Worm (Caenorhabditis elegans) whole organism, L1 larva: Measurements from ENCODE around the gene txt-18.

Source experiments
- F16B12.6 ChIP-seq: fragments of 150-350 bp; optimal IDR thresholded peaks from 2 replicates; lab custom pipeline; 2014; ENCODE audit warnings: missing biosample characterization, missing genetic modification characterization
- Y116A8C.19 ChIP-seq: sonication (generic microtip); optimal IDR thresholded peaks from 2 replicates; lab custom pipeline; 2016; ENCODE audit warnings: missing compliant biosample characterization, missing genetic modification characterization, borderline replicate concordance
- aly-2 ChIP-seq: fragments of 150-350 bp; optimal IDR thresholded peaks from 2 replicates; lab custom pipeline; 2014; ENCODE audit warnings: missing biosample characterization, missing genetic modification characterization
- ama-1 ChIP-seq: fragments of 150-350 bp; optimal IDR thresholded peaks from 2 replicates; lab custom pipeline; 2014
- blmp-1 ChIP-seq: fragments of 150-350 bp; optimal IDR thresholded peaks from 2 replicates; lab custom pipeline; 2014; ENCODE audit warnings: missing biosample characterization, missing genetic modification characterization
- ceh-63 ChIP-seq: fragments of 200-800 bp; sonication (Bioruptor generic); optimal IDR thresholded peaks from 2 replicates; lab custom pipeline; 2018; ENCODE audit warnings: mild to moderate bottlenecking, missing genetic modification characterization, missing compliant biosample characterization
- ceh-8 ChIP-seq: fragments of 200-800 bp; sonication (Bioruptor generic); optimal IDR thresholded peaks from 2 replicates; lab custom pipeline; 2018; ENCODE audit warnings: mild to moderate bottlenecking, missing genetic modification characterization, moderate library complexity, missing compliant biosample characterization
- ceh-88 ChIP-seq: fragments of 200-800 bp; sonication (Bioruptor generic); IDR thresholded peaks from 2 replicates; pipeline ENCODE4 v1.3.6; 2022; ENCODE audit warnings: missing genetic modification characterization, missing compliant biosample characterization
- dpl-1 ChIP-seq, 3 experiments: fragments of 150-350 bp in 2 of 3; sonication (generic microtip) in 1 of 3; optimal IDR thresholded peaks; 2 replicates each; lab custom pipeline; 2014 to 2017; ENCODE audit warnings: missing biosample characterization in 3 of 3, missing genetic modification characterization in 3 of 3, missing genetic modification reagents in 3 of 3
- efl-1 ChIP-seq, 4 experiments: fragments of 150-350 bp; optimal IDR thresholded peaks in 3 of 4; peaks in 1 of 4; 1 replicate in 1 of 4; 2 replicates in 3 of 4; lab custom pipeline; 2014; ENCODE audit warnings: missing biosample characterization in 2 of 4, missing genetic modification characterization in 2 of 4, missing genetic modification reagents in 2 of 4
- egl-27 ChIP-seq, 2 experiments: fragments of 150-350 bp in 1 of 2; sonication (generic microtip); optimal IDR thresholded peaks; 3 replicates each; lab custom pipeline; 2017 to 2018; ENCODE audit warnings: missing biosample characterization in 2 of 2, missing genetic modification characterization in 2 of 2, missing genetic modification reagents in 2 of 2
- elt-2 ChIP-seq: sonication (generic microtip); optimal IDR thresholded peaks from 2 replicates; lab custom pipeline; 2016; ENCODE audit warnings: missing genetic modification characterization, mild to moderate bottlenecking, inconsistent platforms, missing compliant biosample characterization, missing genetic modification reagents
- elt-3 ChIP-seq, 6 experiments: fragments of 150-350 bp in 1 of 6; sonication (generic microtip); optimal IDR thresholded peaks; 2 replicates each; lab custom pipeline; 2017 to 2018; ENCODE audit warnings: missing biosample characterization in 6 of 6, missing genetic modification characterization in 6 of 6, inconsistent platforms in 1 of 6
- ets-5 ChIP-seq: fragments of 200-800 bp; sonication (Bioruptor generic); IDR thresholded peaks from 2 replicates; pipeline ENCODE4 v1.3.6; 2022; ENCODE audit warnings: missing genetic modification characterization, missing compliant biosample characterization
- fos-1 ChIP-seq: fragments of 150-350 bp; optimal IDR thresholded peaks from 2 replicates; lab custom pipeline; 2014; ENCODE audit warnings: missing biosample characterization, missing genetic modification characterization
- grh-1 ChIP-seq: fragments of 200-800 bp; sonication (Bioruptor generic); IDR thresholded peaks from 2 replicates; pipeline ENCODE4 v1.3.6; 2022; ENCODE audit warnings: missing genetic modification reagents, missing genetic modification characterization, missing compliant biosample characterization
- hpl-2 ChIP-seq: fragments of 150-350 bp; optimal IDR thresholded peaks from 2 replicates; lab custom pipeline; 2014; ENCODE audit warnings: missing biosample characterization, missing genetic modification reagents, missing genetic modification characterization
- irx-1 ChIP-seq: sonication (generic microtip); optimal IDR thresholded peaks from 2 replicates; lab custom pipeline; 2016; ENCODE audit warnings: missing genetic modification characterization, missing compliant biosample characterization
- jun-1 ChIP-seq: fragments of 150-350 bp; optimal IDR thresholded peaks from 2 replicates; lab custom pipeline; 2014; ENCODE audit warnings: missing biosample characterization, missing genetic modification reagents, missing genetic modification characterization
- lin-13 ChIP-seq: fragments of 150-350 bp; optimal IDR thresholded peaks from 2 replicates; lab custom pipeline; 2014; ENCODE audit warnings: missing biosample characterization, missing genetic modification reagents, missing genetic modification characterization
- lin-14 ChIP-seq: fragments of 200-800 bp; sonication (Bioruptor generic); optimal IDR thresholded peaks from 2 replicates; lab custom pipeline; 2018; ENCODE audit warnings: mild to moderate bottlenecking, missing genetic modification characterization, moderate library complexity, missing compliant biosample characterization
- lin-15B ChIP-seq: fragments of 150-350 bp; sonication (generic microtip); optimal IDR thresholded peaks from 3 replicates; lab custom pipeline; 2014; ENCODE audit warnings: missing biosample characterization, missing genetic modification characterization
- lin-35 ChIP-seq, 2 experiments: fragments of 150-350 bp; optimal IDR thresholded peaks; 2 replicates each; lab custom pipeline; 2014; ENCODE audit warnings: missing biosample characterization in 2 of 2, missing genetic modification characterization in 2 of 2, missing genetic modification reagents in 2 of 2
- lin-39 ChIP-seq: fragments of 150-350 bp; optimal IDR thresholded peaks from 2 replicates; lab custom pipeline; 2014; ENCODE audit warnings: missing biosample characterization, missing genetic modification reagents, missing genetic modification characterization
- lsy-2 ChIP-seq, 2 experiments: fragments of 150-350 bp; optimal IDR thresholded peaks; 2 replicates each; lab custom pipeline; 2014; ENCODE audit warnings: missing biosample characterization in 2 of 2, missing genetic modification characterization in 2 of 2
- nhr-20 ChIP-seq: sonication (generic microtip); optimal IDR thresholded peaks from 2 replicates; lab custom pipeline; 2016; ENCODE audit warnings: mild to moderate bottlenecking, missing genetic modification characterization, missing compliant biosample characterization
- nhr-28 ChIP-seq: fragments of 150-350 bp; optimal IDR thresholded peaks from 2 replicates; lab custom pipeline; 2014; ENCODE audit warnings: missing biosample characterization, missing genetic modification characterization
- nhr-71 ChIP-seq: sonication (generic microtip); optimal IDR thresholded peaks from 2 replicates; lab custom pipeline; 2016; ENCODE audit warnings: mild to moderate bottlenecking, missing genetic modification characterization, moderate library complexity, missing compliant biosample characterization
- nhr-77 ChIP-seq: fragments of 150-350 bp; optimal IDR thresholded peaks from 2 replicates; lab custom pipeline; 2014; ENCODE audit warnings: missing biosample characterization, missing genetic modification characterization
- nhr-90 ChIP-seq: sonication (generic microtip); optimal IDR thresholded peaks from 2 replicates; lab custom pipeline; 2016; ENCODE audit warnings: mild to moderate bottlenecking, missing genetic modification characterization, missing compliant biosample characterization; ENCODE audit not compliant: poor library complexity
- pag-3 ChIP-seq: sonication (generic microtip); optimal IDR thresholded peaks from 2 replicates; lab custom pipeline; 2017; ENCODE audit warnings: missing genetic modification characterization, mild to moderate bottlenecking, missing compliant biosample characterization, antibody characterized with exemption, borderline replicate concordance; ENCODE audit not compliant: insufficient read depth
- pax-3 ChIP-seq: fragments of 200-800 bp; sonication (Bioruptor generic); optimal IDR thresholded peaks from 2 replicates; lab custom pipeline; 2018; ENCODE audit warnings: mild to moderate bottlenecking, missing genetic modification characterization, moderate library complexity, missing compliant biosample characterization
- pqm-1 ChIP-seq: sonication (generic microtip); optimal IDR thresholded peaks from 3 replicates; lab custom pipeline; 2017; ENCODE audit warnings: missing biosample characterization, missing genetic modification characterization
- rnt-1 ChIP-seq: sonication (generic microtip); optimal IDR thresholded peaks from 2 replicates; lab custom pipeline; 2016; ENCODE audit warnings: mild to moderate bottlenecking, missing genetic modification characterization, moderate library complexity, missing compliant biosample characterization
- snu-23 ChIP-seq: sonication (generic microtip); optimal IDR thresholded peaks from 2 replicates; lab custom pipeline; 2016; ENCODE audit warnings: missing genetic modification characterization, missing compliant biosample characterization
- sptf-1 ChIP-seq: fragments of 150-350 bp; optimal IDR thresholded peaks from 2 replicates; lab custom pipeline; 2014; ENCODE audit warnings: missing biosample characterization, missing genetic modification characterization
- sup-37 ChIP-seq: fragments of 200-800 bp; sonication (Bioruptor generic); optimal IDR thresholded peaks from 2 replicates; lab custom pipeline; 2018; ENCODE audit warnings: mild to moderate bottlenecking, missing genetic modification characterization, missing compliant biosample characterization
- tbx-2 ChIP-seq: sonication (generic microtip); optimal IDR thresholded peaks from 2 replicates; lab custom pipeline; 2016; ENCODE audit warnings: missing genetic modification characterization, missing compliant biosample characterization
- tlp-1 ChIP-seq: fragments of 150-350 bp; optimal IDR thresholded peaks from 2 replicates; lab custom pipeline; 2014; ENCODE audit warnings: missing biosample characterization, missing genetic modification characterization
- unc-130 ChIP-seq: fragments of 150-350 bp; optimal IDR thresholded peaks from 2 replicates; lab custom pipeline; 2017; ENCODE audit warnings: missing biosample characterization, missing genetic modification characterization, inconsistent platforms
- unc-86 ChIP-seq: sonication (generic microtip); optimal IDR thresholded peaks from 2 replicates; lab custom pipeline; 2016; ENCODE audit warnings: missing genetic modification characterization, missing compliant biosample characterization
- unc-98 ChIP-seq: fragments of 200-800 bp; sonication (Bioruptor generic); IDR thresholded peaks from 2 replicates; pipeline ENCODE4 v1.3.6; 2022; ENCODE audit warnings: missing genetic modification characterization, missing compliant biosample characterization
- zip-4 ChIP-seq: fragments of 200-800 bp; sonication (Bioruptor generic); optimal IDR thresholded peaks from 2 replicates; lab custom pipeline; 2018; ENCODE audit warnings: mild to moderate bottlenecking, missing genetic modification characterization, moderate library complexity, missing compliant biosample characterization
- ztf-11 ChIP-seq, 2 experiments: sonication (generic microtip); optimal IDR thresholded peaks; 2 replicates each; lab custom pipeline; 2016 to 2017; ENCODE audit warnings: missing genetic modification characterization in 2 of 2, missing biosample characterization in 1 of 2, missing compliant biosample characterization in 1 of 2

txt-18 gene

DNA sequence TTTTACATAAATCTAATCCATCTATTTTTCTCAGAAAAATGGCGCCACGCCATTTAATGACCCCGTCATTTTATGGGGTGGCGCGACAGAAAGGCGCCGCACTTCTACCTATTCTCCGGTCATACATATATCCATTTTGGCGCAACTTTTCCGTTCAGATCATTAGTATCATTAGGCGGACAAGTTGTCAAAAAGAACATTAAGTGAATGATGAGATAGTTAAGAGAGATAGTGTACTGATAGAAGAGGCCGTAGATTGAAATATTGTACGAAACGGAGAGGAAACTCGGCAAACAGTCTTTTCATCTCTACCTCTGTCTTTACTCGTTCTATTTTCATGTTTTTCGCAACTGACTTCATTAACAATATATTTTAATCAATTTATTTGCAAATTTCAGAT is 19.8 kb upstream of the txt-18 start, which contains the start of gene sma-6:
Gene sma-6, plus strand, starts transcription at position 399 of the 400 bp plus-strand sequence.
- TF ChIP-seq nhr-28 (tag; lab: Kevin White, UChicago) (no peak), unc-130 (tag; lab: Kevin White, UChicago) (no peak), lin-35 (GFP tag; optimal IDR thresholded peaks at IDR 0.05; lab: Kevin White, UChicago) (peak in 1 of 2 experiments; percentile 37), dpl-1 (GFP tag; optimal IDR thresholded peaks at IDR 0.05; lab: Kevin White, UChicago) (peak in 1 of 3 experiments; percentile 7), ama-1 (lab: Kevin White, UChicago) (no peak), elt-3 (tag; optimal IDR thresholded peaks at IDR 0.05; lab: Kevin White, UChicago) (peak in 1 of 6 experiments; percentile 63), fos-1 (tag; lab: Kevin White, UChicago) (no peak), snu-23 (peak; percentile 10), blmp-1 (tag; lab: Kevin White, UChicago) (peak; percentile 68), lsy-2 (tag; optimal IDR thresholded peaks at IDR 0.05; lab: Kevin White, UChicago) (peak in 1 of 2 experiments; percentile 23), unc-86 (tag; lab: Kevin White, UChicago) (no peak), efl-1 (optimal IDR thresholded peaks at IDR 0.05; lab: Kevin White, UChicago) (no peak), efl-1 (GFP tag; optimal IDR thresholded peaks at IDR 0.05 in 1 of 2; lab: Kevin White, UChicago) (peak in 1 of 2 experiments; percentile 94), lin-14 (peak; percentile 46), ztf-11 (tag; optimal IDR thresholded peaks at IDR 0.05; lab: Kevin White, UChicago) (no peak), zip-4 (GFP tag; lab: Kevin White, UChicago) (no peak), pag-3 (tag; lab: Kevin White, UChicago) (no peak)

DNA sequence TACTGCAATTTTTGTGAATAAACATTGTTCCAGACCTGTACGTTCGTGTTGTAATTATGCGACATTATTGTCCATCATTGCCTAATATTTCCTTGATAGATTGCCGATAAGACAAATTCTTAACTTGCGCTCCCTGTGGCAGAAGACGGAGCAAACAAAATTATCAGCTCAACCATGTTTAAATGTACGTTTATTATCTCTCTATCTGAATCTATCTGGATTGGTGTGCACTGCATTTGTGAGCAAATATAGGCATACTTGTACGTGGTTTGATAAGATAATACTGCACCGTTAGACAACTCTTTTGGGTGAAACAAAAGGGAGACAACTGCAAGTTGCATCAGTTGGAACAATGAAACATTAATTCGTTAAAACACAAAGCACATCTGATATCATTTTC is 16.6 kb upstream of the txt-18 start:
- TF ChIP-seq hpl-2 (GFP tag; lab: Kevin White, UChicago): no peak
- no peak for TF ChIP-seq efl-1 (optimal IDR thresholded peaks at IDR 0.05; lab: Kevin White, UChicago)
- peak in 1 of 2 experiments; percentile 60 for TF ChIP-seq efl-1 (GFP tag; optimal IDR thresholded peaks at IDR 0.05 in 1 of 2; lab: Kevin White, UChicago)
- TF ChIP-seq ceh-88: no peak
- no peak for TF ChIP-seq ets-5 (GFP tag; lab: Robert Waterston, UW)
- TF ChIP-seq nhr-71 (tag; lab: Kevin White, UChicago): peak; percentile 19
- peak; percentile 16 for TF ChIP-seq nhr-20 (tag; lab: Kevin White, UChicago)
- TF ChIP-seq Y116A8C.19 (tag; lab: Kevin White, UChicago): no peak
- TF ChIP-seq pqm-1 (tag; lab: Kevin White, UChicago): peak; percentile 39
- no peak for TF ChIP-seq sptf-1 (tag; lab: Kevin White, UChicago)
- TF ChIP-seq nhr-90 (tag; lab: Kevin White, UChicago): peak; percentile 4
- TF ChIP-seq jun-1 (tag; lab: Kevin White, UChicago): peak; percentile 34
- TF ChIP-seq lin-14: peak; percentile 22
- peak; percentile 97 for TF ChIP-seq elt-2 (tag; lab: Kevin White, UChicago)
- peak in 1 of 2 experiments; percentile 21 for TF ChIP-seq lin-35 (GFP tag; optimal IDR thresholded peaks at IDR 0.05; lab: Kevin White, UChicago)
- TF ChIP-seq pax-3: peak; percentile 6
- TF ChIP-seq, all 84 proteins: peak for 10

- no peak for TF ChIP-seq elt-3 (tag; optimal IDR thresholded peaks at IDR 0.05; lab: Kevin White, UChicago)
- peak; percentile 14 for TF ChIP-seq nhr-71 (tag; lab: Kevin White, UChicago)
- TF ChIP-seq tlp-1 (tag; lab: Kevin White, UChicago): peak; percentile 30
- no peak for TF ChIP-seq Y116A8C.19 (tag; lab: Kevin White, UChicago)
- peak in 1 of 2 experiments; percentile 13 for TF ChIP-seq lsy-2 (tag; optimal IDR thresholded peaks at IDR 0.05; lab: Kevin White, UChicago)
- no peak for TF ChIP-seq aly-2
- TF ChIP-seq sptf-1 (tag; lab: Kevin White, UChicago): no peak
- no peak for TF ChIP-seq lin-13 (GFP tag; lab: Kevin White, UChicago)
- peak; percentile 95 for TF ChIP-seq elt-2 (tag; lab: Kevin White, UChicago)
- no peak for TF ChIP-seq grh-1 (GFP tag; lab: Robert Waterston, UW)
- TF ChIP-seq unc-98 (GFP tag; lab: Robert Waterston, UW): no peak
- peak; percentile 38 for TF ChIP-seq nhr-90 (tag; lab: Kevin White, UChicago)
- no peak for TF ChIP-seq irx-1
- no peak for TF ChIP-seq lin-15B
- no peak for TF ChIP-seq lin-39 (tag; lab: Kevin White, UChicago)
- no peak for TF ChIP-seq ceh-8 (GFP tag; lab: Kevin White, UChicago)
- TF ChIP-seq ama-1 (lab: Kevin White, UChicago): peak; percentile 37
- TF ChIP-seq rnt-1 (tag; lab: Kevin White, UChicago): no peak
- TF ChIP-seq F16B12.6 (tag; lab: Kevin White, UChicago): no peak
- TF ChIP-seq snu-23: no peak
- no peak for TF ChIP-seq egl-27 (tag; optimal IDR thresholded peaks at IDR 0.05; lab: Kevin White, UChicago)
- no peak for TF ChIP-seq hpl-2 (GFP tag; lab: Kevin White, UChicago)
- no peak for TF ChIP-seq sup-37 (GFP tag; lab: Kevin White, UChicago)
- peak in 1 of 2 experiments; percentile 65 for TF ChIP-seq lin-35 (GFP tag; optimal IDR thresholded peaks at IDR 0.05; lab: Kevin White, UChicago)
- TF ChIP-seq lin-14: peak; percentile 33
- no peak for TF ChIP-seq zip-4 (GFP tag; lab: Kevin White, UChicago)
- no peak for TF ChIP-seq ets-5 (GFP tag; lab: Robert Waterston, UW)
- no peak for TF ChIP-seq nhr-77 (tag; lab: Kevin White, UChicago)
- no peak for TF ChIP-seq ceh-63 (GFP tag; lab: Kevin White, UChicago)
- TF ChIP-seq tbx-2 (tag; lab: Kevin White, UChicago): no peak
Observed at ce11 chrII:6328672-6329071, 15.2 kb upstream of the txt-18 start.
